Worm (Caenorhabditis elegans): ENCODE results near the gene cnt-2.

The cnt-2 gene

DNA sequence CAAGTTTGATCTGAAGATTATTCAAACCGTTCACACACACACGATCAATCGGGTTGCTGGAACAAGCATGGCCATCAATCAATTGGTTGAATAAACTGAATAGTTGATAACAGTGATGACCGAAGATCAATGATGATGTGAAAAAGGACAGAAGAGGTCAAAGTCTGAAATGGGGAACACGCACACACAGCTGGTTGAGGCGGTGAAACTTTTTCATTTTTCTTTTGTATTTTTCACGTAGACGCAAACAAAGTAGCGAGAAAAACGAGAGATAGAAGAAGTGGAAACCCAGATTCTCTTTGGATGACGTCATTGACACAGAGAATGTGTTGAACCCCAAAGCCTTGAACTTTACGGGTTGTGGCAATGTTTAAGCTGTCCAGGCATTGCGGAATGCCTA lies 62.7 kb downstream of the cnt-2 start (continued):
- TF ChIP-seq mdl-1 (tag; optimal IDR thresholded peaks at IDR 0.05): peak in 1 of 2 experiments; percentile 46
- peak; percentile 73 for TF ChIP-seq ama-1 (optimal IDR thresholded peaks at IDR 0.05)
- TF ChIP-seq efl-1 (optimal IDR thresholded peaks at IDR 0.05): peak in 1 of 2 experiments; percentile 11
- TF ChIP-seq efl-1 (GFP tag; optimal IDR thresholded peaks at IDR 0.05 in 1 of 2): peak in 1 of 2 experiments; percentile 93
- TF ChIP-seq snu-23 (GFP tag; optimal IDR thresholded peaks at IDR 0.05): peak; percentile 76
- peak; percentile 22 for TF ChIP-seq jun-1 (tag; optimal IDR thresholded peaks at IDR 0.05)
- TF ChIP-seq egl-13 (tag; optimal IDR thresholded peaks at IDR 0.05): no peak
- peak; percentile 69 for TF ChIP-seq nhr-20 (tag; optimal IDR thresholded peaks at IDR 0.05)

DNA sequence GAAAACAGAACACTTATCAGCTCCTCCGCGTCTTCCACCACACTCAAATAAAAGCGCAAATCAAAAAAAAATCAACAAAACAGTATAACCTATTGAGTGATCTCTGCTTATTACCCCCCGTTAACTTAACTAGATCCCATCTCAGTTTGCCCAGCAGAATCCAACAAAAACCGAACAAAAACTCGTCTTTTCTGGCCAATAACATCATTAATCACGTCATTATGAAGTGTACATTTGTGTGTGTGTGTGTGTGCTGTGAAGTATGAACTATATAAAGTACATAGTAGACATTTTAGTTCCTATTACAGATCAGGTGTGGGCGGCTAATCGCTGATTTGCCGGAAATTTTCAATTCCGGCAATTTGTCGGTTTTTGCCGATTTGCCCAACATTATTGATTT lies 63.3 kb downstream of the cnt-2 start:
- no peak for TF ChIP-seq pax-3 (tag; optimal IDR thresholded peaks at IDR 0.05)
- no peak for TF ChIP-seq nhr-77 (tag; optimal IDR thresholded peaks at IDR 0.05)
- no peak for TF ChIP-seq grh-1 (GFP tag; IDR thresholded peaks at IDR 0.05)
- no peak for TF ChIP-seq irx-1 (tag; optimal IDR thresholded peaks at IDR 0.05)
- no peak for TF ChIP-seq ztf-11 (tag; optimal IDR thresholded peaks at IDR 0.05)
- no peak for TF ChIP-seq fkh-8 (tag; optimal IDR thresholded peaks at IDR 0.05)
- TF ChIP-seq ama-1 (optimal IDR thresholded peaks at IDR 0.05): peak; percentile 9
- peak; percentile 71 for TF ChIP-seq nhr-85 (tag)
- no peak for TF ChIP-seq nhr-84 (tag; optimal IDR thresholded peaks at IDR 0.05)
- TF ChIP-seq snpc-4 (tag; optimal IDR thresholded peaks at IDR 0.05): no peak

DNA sequence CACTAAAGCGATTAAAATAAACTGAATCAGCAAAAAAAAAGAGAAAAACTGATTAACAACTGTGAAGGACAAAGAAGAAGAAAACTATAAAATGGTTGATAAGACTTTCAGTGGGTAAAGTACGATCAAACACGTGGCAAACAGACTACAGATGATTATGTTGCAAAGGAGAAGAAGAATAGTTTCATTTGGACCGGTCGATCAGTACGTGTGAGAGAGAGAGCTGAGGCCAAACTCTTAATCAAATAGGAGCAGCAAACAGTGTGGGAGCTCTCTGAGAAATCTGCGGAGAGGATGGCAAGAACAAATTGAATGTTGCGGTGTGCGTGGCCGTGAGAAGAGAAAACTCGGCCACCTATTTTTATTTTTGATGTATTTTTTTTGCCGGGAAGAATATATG lies 64.2 kb downstream of the cnt-2 start:
- peak; percentile 52 for TF ChIP-seq nhr-90 (tag; optimal IDR thresholded peaks at IDR 0.05; ENCODE audit: poor library complexity)
- no peak for TF ChIP-seq C34B4.2 (tag; optimal IDR thresholded peaks at IDR 0.05)
- TF ChIP-seq swsn-7 (tag; optimal IDR thresholded peaks at IDR 0.05): peak; percentile 7
- peak; percentile 26 for TF ChIP-seq blmp-1 (tag; optimal IDR thresholded peaks at IDR 0.05)
- TF ChIP-seq efl-1 (optimal IDR thresholded peaks at IDR 0.05): no peak
- peak in 1 of 2 experiments; percentile 78 for TF ChIP-seq efl-1 (GFP tag; optimal IDR thresholded peaks at IDR 0.05 in 1 of 2)
- peak; percentile 32 for TF ChIP-seq snu-23 (GFP tag; optimal IDR thresholded peaks at IDR 0.05)
- TF ChIP-seq nhr-71 (tag; optimal IDR thresholded peaks at IDR 0.05): peak; percentile 44
- TF ChIP-seq mdl-1 (tag; optimal IDR thresholded peaks at IDR 0.05): peak in 1 of 2 experiments; percentile 50
- peak; percentile 24 for TF ChIP-seq tbx-2 (tag; optimal IDR thresholded peaks at IDR 0.05)
- peak; percentile 35 for TF ChIP-seq mep-1 (tag; optimal IDR thresholded peaks at IDR 0.05)
- TF ChIP-seq lin-35 (GFP tag; optimal IDR thresholded peaks at IDR 0.05): peak in 1 of 2 experiments; percentile 65
- TF ChIP-seq lin-14 (GFP tag; optimal IDR thresholded peaks at IDR 0.05): peak; percentile 30
- TF ChIP-seq F16B12.6 (tag; optimal IDR thresholded peaks at IDR 0.05): no peak
- peak; percentile 42; the same call in 1 of the 2 replicates for TF ChIP-seq nhr-19 (GFP tag; conservative IDR thresholded peaks at IDR 0.05)
- peak; percentile 71 for TF ChIP-seq nhr-20 (tag; optimal IDR thresholded peaks at IDR 0.05)
- TF ChIP-seq lir-3 (tag; optimal IDR thresholded peaks at IDR 0.05; ENCODE audit: poor library complexity): peak; percentile 47
- peak; percentile 17 for TF ChIP-seq ceh-90 (tag; optimal IDR thresholded peaks at IDR 0.05)
- TF ChIP-seq nhr-85 (tag): peak; percentile 56
- peak; percentile 17 for TF ChIP-seq C16A3.4 (tag; optimal IDR thresholded peaks at IDR 0.05)
- no peak for TF ChIP-seq aha-1 (tag; optimal IDR thresholded peaks at IDR 0.05)
- peak in 1 of 2 experiments; percentile 19 for TF ChIP-seq lsy-2 (tag; optimal IDR thresholded peaks at IDR 0.05)
- no peak for TF ChIP-seq pax-3 (tag; optimal IDR thresholded peaks at IDR 0.05)
- TF ChIP-seq rnt-1 (tag; optimal IDR thresholded peaks at IDR 0.05): no peak
- no peak for TF ChIP-seq egl-27 (tag; optimal IDR thresholded peaks at IDR 0.05)
- peak in 3 of 6 experiments; percentile 60 to 90 (median 80) for TF ChIP-seq elt-3 (tag; optimal IDR thresholded peaks at IDR 0.05)
- peak; percentile 44 for TF ChIP-seq elt-2 (tag; optimal IDR thresholded peaks at IDR 0.05)
- TF ChIP-seq unc-98 (GFP tag; IDR thresholded peaks at IDR 0.05): no peak

DNA sequence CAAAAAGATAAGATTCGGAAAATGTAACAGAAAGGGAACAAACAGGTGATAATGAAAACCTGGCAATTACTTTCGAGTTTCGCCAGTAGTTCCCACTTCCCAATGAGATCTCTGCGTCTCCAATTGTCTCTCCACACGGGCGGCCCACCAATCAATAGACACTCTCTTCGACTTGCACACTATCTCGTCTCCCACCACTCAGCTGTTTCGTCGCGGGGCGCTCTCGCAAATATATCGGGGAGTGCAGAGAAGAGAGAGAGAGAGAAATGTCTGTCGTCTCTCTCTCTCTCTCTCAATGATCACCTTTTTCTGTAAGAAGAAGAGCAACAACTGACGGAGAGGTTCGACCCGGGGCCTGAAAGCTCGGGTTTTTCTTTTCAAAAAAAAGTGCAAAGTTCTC lies 65.4 kb downstream of the cnt-2 start:
- TF ChIP-seq blmp-1 (tag; optimal IDR thresholded peaks at IDR 0.05) (peak; percentile 60), unc-130 (tag; optimal IDR thresholded peaks at IDR 0.05) (peak; percentile 64), lin-15B (tag; optimal IDR thresholded peaks at IDR 0.05) (peak; percentile 38), sup-37 (GFP tag; optimal IDR thresholded peaks at IDR 0.05) (peak; percentile 37), zag-1 (tag; optimal IDR thresholded peaks at IDR 0.05) (peak; percentile 18), pax-3 (tag; optimal IDR thresholded peaks at IDR 0.05) (peak; percentile 75), lir-3 (tag; optimal IDR thresholded peaks at IDR 0.05; ENCODE audit: poor library complexity) (peak; percentile 59), elt-2 (tag; optimal IDR thresholded peaks at IDR 0.05) (peak; percentile 79), unc-62 (GFP tag; optimal IDR thresholded peaks at IDR 0.05) (no peak), ces-1 (GFP tag; optimal IDR thresholded peaks at IDR 0.05) (no peak), unc-98 (GFP tag; IDR thresholded peaks at IDR 0.05) (peak; percentile 62; the same call in 1 of the 2 replicates), nhr-84 (tag; optimal IDR thresholded peaks at IDR 0.05) (no peak), lin-14 (GFP tag; optimal IDR thresholded peaks at IDR 0.05) (peak; percentile 98), lin-35 (GFP tag; optimal IDR thresholded peaks at IDR 0.05) (peak; percentile 76 to 78), fkh-8 (tag; optimal IDR thresholded peaks at IDR 0.05) (peak; percentile 88), aly-2 (tag; optimal IDR thresholded peaks at IDR 0.05) (no peak), ets-5 (GFP tag; IDR thresholded peaks at IDR 0.05) (no peak), hlh-17 (GFP tag; optimal IDR thresholded peaks at IDR 0.05; ENCODE audit: borderline replicate concordance) (no peak), C16A3.4 (tag; optimal IDR thresholded peaks at IDR 0.05) (peak; percentile 68)
